Worm (Caenorhabditis elegans): ENCODE results near the gene pqn-29.

Gene pqn-29

DNA sequence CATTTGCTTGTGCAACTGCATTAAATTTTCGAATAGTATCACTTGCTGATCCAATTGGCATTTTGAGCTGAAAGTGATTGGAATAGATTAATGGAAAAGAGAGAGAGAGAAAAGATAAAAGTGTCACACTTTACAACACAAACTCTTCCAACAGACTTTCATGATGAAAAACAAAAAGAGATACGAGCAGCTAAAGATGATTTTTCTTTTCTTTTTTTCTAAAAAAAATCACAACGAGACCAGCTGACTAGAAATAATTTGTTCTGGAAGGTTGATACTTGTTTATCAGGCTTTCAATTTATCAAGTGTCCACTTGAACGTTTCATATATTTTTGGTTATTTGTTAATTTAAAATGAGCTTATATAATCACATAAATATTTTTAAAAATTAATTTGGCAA is 41.0 kb upstream of the pqn-29 start:
- TF ChIP-seq B0310.2 (tag; optimal IDR thresholded peaks at IDR 0.05) (no peak), ets-7 (tag; optimal IDR thresholded peaks at IDR 0.05) (no peak), pes-1 (GFP tag; IDR thresholded peaks at IDR 0.05) (no peak), tbx-11 (GFP tag; IDR thresholded peaks at IDR 0.05) (no peak), hmg-4 (GFP tag; optimal IDR thresholded peaks at IDR 0.05) (no peak), flt-1 (GFP tag; IDR thresholded peaks at IDR 0.05) (no peak), F13C5.2 (tag; optimal IDR thresholded peaks at IDR 0.05) (no peak), hnd-1 (tag; optimal IDR thresholded peaks at IDR 0.05) (no peak), ama-1 (optimal IDR thresholded peaks at IDR 0.05) (no peak), ceh-36 (tag; optimal IDR thresholded peaks at IDR 0.05) (no peak), scrt-1 (GFP tag; IDR thresholded peaks at IDR 0.05) (no peak), ceh-13 (GFP tag; optimal IDR thresholded peaks at IDR 0.05) (no peak)

DNA sequence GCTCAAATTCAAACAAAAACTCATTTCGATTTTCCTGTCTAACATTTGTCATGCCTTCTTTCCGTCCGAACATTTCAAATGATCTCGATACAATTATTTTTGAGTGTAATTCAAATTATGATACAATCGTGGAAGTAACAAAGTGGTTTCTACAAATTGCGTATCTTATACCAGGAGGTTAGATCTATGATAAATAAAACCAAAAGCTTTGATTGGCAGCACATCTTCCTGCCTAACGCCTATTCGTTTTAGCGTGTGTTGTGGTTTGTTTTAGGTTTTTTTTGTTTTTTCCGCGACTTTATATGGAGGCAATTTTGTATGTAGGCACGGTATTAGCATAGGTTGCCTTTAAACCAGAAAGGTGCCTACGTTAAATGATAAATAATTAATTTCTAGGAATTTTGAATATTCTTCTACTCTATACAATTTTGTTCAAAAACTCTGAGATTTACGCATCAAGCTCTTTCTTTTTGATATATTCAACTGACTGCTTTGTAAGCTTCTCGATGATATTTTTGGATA is 33.9 kb upstream of the pqn-29 start, which contains the start of gene srg-11:
Gene srg-11, plus strand, starts transcription at position 51 of the 522 bp plus-strand sequence.
- TF ChIP-seq ceh-13 (GFP tag; optimal IDR thresholded peaks at IDR 0.05) (no peak), hmbx-1 (tag; optimal IDR thresholded peaks at IDR 0.05) (no peak), tbx-11 (GFP tag; IDR thresholded peaks at IDR 0.05) (no peak), B0310.2 (tag; optimal IDR thresholded peaks at IDR 0.05) (no peak), aly-1 (tag; optimal IDR thresholded peaks at IDR 0.05) (no peak), pes-1 (GFP tag; IDR thresholded peaks at IDR 0.05) (no peak), ceh-36 (tag; optimal IDR thresholded peaks at IDR 0.05) (no peak)

DNA sequence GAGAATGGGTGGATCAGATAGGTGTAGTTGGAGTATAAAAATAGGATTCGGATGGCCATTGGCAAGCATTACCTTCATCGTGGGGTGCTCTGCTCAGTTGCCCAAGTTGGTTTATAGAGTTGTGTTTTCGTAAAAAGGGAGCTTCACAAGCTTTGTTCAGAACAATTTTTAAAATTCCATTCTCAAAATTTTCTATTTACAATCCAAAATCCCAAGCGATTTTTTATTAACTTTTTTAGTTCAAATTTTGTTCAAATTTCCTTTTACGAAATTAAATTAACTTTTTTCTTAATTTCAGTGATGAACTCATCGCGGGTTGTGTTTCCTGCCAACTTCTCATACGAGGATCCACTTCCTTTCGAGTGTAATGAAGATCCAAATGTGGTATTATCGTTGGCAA is 31.3 kb upstream of the pqn-29 start, which contains the start of gene srg-10:
Gene srg-10, plus strand, starts transcription at position 301 of the 400 bp plus-strand sequence.
- TF ChIP-seq ets-7 (tag; optimal IDR thresholded peaks at IDR 0.05), result no peak
- no peak for TF ChIP-seq ceh-36 (tag; optimal IDR thresholded peaks at IDR 0.05)

DNA sequence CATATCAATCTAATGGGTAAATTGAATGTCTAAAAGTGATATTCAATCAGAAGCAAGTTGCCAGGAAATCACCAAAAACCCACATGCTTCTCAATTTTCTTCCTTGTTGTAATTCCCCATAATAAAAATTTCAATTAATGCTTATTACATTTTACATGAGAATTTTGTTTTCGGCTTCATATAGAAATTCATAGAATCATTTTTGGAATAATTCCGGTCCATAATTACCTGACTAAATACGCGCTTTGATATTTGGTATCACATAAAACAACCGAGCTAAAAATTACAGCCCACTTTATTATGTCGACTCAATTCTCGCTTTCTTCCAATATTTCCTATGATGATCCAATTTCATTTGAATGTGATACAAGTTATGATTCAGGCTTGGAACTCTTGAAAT is 25.8 kb upstream of the pqn-29 start, which contains the start of gene srg-13:
Gene srg-13, plus strand, starts transcription at position 301 of the 400 bp plus-strand sequence.
- TF ChIP-seq flt-1 (GFP tag; IDR thresholded peaks at IDR 0.05) (no peak), hmg-4 (GFP tag; optimal IDR thresholded peaks at IDR 0.05) (no peak), ceh-13 (GFP tag; optimal IDR thresholded peaks at IDR 0.05) (no peak), F13C5.2 (tag; optimal IDR thresholded peaks at IDR 0.05) (no peak), sea-1 (GFP tag; conservative IDR thresholded peaks at IDR 0.05) (no peak), tbx-11 (GFP tag; IDR thresholded peaks at IDR 0.05) (no peak), ceh-36 (tag; optimal IDR thresholded peaks at IDR 0.05) (no peak), ama-1 (optimal IDR thresholded peaks at IDR 0.05) (no peak), scrt-1 (GFP tag; IDR thresholded peaks at IDR 0.05) (no peak), hmbx-1 (tag; optimal IDR thresholded peaks at IDR 0.05) (no peak), pes-1 (GFP tag; IDR thresholded peaks at IDR 0.05) (no peak), hnd-1 (tag; optimal IDR thresholded peaks at IDR 0.05) (no peak), tbx-37 (GFP tag; conservative IDR thresholded peaks at IDR 0.05) (no peak), aly-1 (tag; optimal IDR thresholded peaks at IDR 0.05) (no peak), tra-4 (tag; optimal IDR thresholded peaks at IDR 0.05) (no peak), B0310.2 (tag; optimal IDR thresholded peaks at IDR 0.05) (no peak), ets-7 (tag; optimal IDR thresholded peaks at IDR 0.05) (no peak)

DNA sequence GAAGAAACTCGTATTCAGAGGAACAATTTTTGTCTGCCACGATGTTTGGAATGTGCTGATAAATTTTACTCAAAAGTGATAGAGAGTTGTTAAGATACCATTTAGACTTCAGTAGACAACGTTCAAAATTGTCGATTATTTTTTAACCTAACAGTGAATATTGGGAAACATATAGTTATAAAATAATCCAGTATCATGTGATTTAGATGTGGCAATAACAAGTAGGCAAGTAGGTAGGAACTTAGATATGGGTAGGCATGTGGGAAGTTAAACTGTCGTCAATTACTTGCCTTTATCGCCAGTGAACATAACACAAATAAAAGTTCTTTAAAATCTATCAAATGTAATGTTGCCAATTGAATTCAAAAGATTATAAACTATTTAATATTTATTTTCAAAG is 25.3 kb upstream of the pqn-29 start, which contains the start of gene T23F11.11:
Gene T23F11.11, minus strand, starts transcription at position 101 of the 400 bp plus-strand sequence.
- TF ChIP-seq scrt-1 (GFP tag; IDR thresholded peaks at IDR 0.05), result no peak
- TF ChIP-seq B0310.2 (tag; optimal IDR thresholded peaks at IDR 0.05), result no peak
- no peak for TF ChIP-seq flt-1 (GFP tag; IDR thresholded peaks at IDR 0.05)
- TF ChIP-seq ets-7 (tag; optimal IDR thresholded peaks at IDR 0.05), result no peak
- no peak for TF ChIP-seq sea-1 (GFP tag; conservative IDR thresholded peaks at IDR 0.05)
- TF ChIP-seq tbx-11 (GFP tag; IDR thresholded peaks at IDR 0.05), result no peak
- no peak for TF ChIP-seq aly-1 (tag; optimal IDR thresholded peaks at IDR 0.05)
- TF ChIP-seq ceh-36 (tag; optimal IDR thresholded peaks at IDR 0.05), result no peak
- TF ChIP-seq hmbx-1 (tag; optimal IDR thresholded peaks at IDR 0.05), result no peak
- TF ChIP-seq hnd-1 (tag; optimal IDR thresholded peaks at IDR 0.05), result no peak
- no peak for TF ChIP-seq F13C5.2 (tag; optimal IDR thresholded peaks at IDR 0.05)
- TF ChIP-seq hmg-4 (GFP tag; optimal IDR thresholded peaks at IDR 0.05), result no peak
- no peak for TF ChIP-seq tra-4 (tag; optimal IDR thresholded peaks at IDR 0.05)

DNA sequence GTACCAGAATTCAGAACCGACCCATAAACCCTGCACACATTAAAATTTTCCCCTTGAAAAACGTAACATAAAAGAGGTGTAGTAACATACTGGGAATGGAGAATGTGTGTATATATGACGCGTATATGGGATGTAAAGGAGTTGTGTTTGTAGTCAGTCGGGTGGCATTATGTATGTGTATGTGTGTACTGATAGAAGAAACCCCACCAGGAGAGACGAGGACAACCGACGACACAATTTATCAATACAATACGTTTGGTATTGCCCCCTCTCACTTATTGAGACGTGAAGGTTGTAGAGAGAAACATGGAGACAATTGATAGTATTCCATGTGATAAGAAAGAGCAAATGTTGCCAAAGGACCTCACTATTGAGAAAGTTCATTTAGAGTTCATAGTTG is 21.9 kb upstream of the pqn-29 start:
- no peak for TF ChIP-seq ets-7 (tag; optimal IDR thresholded peaks at IDR 0.05)
- TF ChIP-seq tbx-37 (GFP tag; conservative IDR thresholded peaks at IDR 0.05), result no peak
- TF ChIP-seq aly-1 (tag; optimal IDR thresholded peaks at IDR 0.05), result no peak
- no peak for TF ChIP-seq hmbx-1 (tag; optimal IDR thresholded peaks at IDR 0.05)
- no peak for TF ChIP-seq ceh-13 (GFP tag; optimal IDR thresholded peaks at IDR 0.05)
- TF ChIP-seq scrt-1 (GFP tag; IDR thresholded peaks at IDR 0.05), result no peak
- no peak for TF ChIP-seq hmg-4 (GFP tag; optimal IDR thresholded peaks at IDR 0.05)
- no peak for TF ChIP-seq B0310.2 (tag; optimal IDR thresholded peaks at IDR 0.05)
- no peak for TF ChIP-seq flt-1 (GFP tag; IDR thresholded peaks at IDR 0.05)
- TF ChIP-seq pes-1 (GFP tag; IDR thresholded peaks at IDR 0.05), result no peak

DNA sequence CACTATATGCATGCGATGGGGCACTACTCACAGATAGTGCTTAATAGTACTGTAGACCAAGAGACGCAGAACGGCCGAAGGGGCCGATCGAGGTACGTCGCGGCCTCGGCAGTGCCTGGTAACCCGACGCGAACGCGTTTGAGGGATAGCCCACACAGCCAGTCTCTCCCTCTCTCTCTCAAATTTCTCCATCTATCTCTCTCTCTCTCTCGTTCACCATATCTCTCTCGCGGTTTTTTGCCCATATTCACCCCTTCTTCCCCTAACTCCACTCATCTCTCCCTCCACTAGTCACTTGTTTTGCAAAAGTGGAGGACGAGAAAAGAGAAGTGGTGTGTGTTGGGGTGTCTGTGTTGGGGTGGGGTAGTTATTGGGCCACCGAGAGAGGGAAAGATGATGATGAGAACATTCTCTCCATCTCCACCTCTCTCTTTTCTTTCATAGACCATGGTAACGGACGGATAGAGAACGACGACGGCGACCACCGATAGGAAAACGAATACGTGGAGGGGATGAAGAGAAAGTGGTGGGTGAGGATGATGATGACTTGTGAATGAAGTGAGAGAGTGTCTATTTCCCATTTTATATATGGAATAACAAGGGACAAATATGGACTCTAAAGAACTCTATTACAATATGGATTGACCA is 20.7 kb upstream of the pqn-29 start:
- TF ChIP-seq ceh-13 (GFP tag; optimal IDR thresholded peaks at IDR 0.05) (no peak), hmg-4 (GFP tag; optimal IDR thresholded peaks at IDR 0.05) (peak; percentile 87), sea-1 (GFP tag; conservative IDR thresholded peaks at IDR 0.05) (0 out of 2 replicates have a peak, but pooled peaks have one; percentile 23), hmbx-1 (tag; optimal IDR thresholded peaks at IDR 0.05) (no peak), ets-7 (tag; optimal IDR thresholded peaks at IDR 0.05) (no peak), ama-1 (optimal IDR thresholded peaks at IDR 0.05) (no peak), scrt-1 (GFP tag; IDR thresholded peaks at IDR 0.05) (no peak), ceh-36 (tag; optimal IDR thresholded peaks at IDR 0.05) (peak; percentile 7), flt-1 (GFP tag; IDR thresholded peaks at IDR 0.05) (no peak), tra-4 (tag; optimal IDR thresholded peaks at IDR 0.05) (no peak), pes-1 (GFP tag; IDR thresholded peaks at IDR 0.05) (no peak), tbx-37 (GFP tag; conservative IDR thresholded peaks at IDR 0.05) (no peak), hnd-1 (tag; optimal IDR thresholded peaks at IDR 0.05) (no peak), F13C5.2 (tag; optimal IDR thresholded peaks at IDR 0.05) (peak; percentile 83), aly-1 (tag; optimal IDR thresholded peaks at IDR 0.05) (peak; percentile 67), tbx-11 (GFP tag; IDR thresholded peaks at IDR 0.05) (no peak), B0310.2 (tag; optimal IDR thresholded peaks at IDR 0.05) (no peak)

Measured in whole organism, early embryonic.